Worm (Caenorhabditis elegans) whole organism, L4 larva: Measurements from ENCODE around the gene best-1.

Experiments
- F26F4.8 ChIP-seq: fragments of 200-800 bp; sonication (Bioruptor generic); conservative IDR thresholded peaks from 2 replicates; pipeline ENCODE4 v1.3.6; 2022; ENCODE audit warnings: missing genetic modification characterization, missing compliant biosample characterization
- R02D3.7 ChIP-seq: fragments of 150-350 bp; sonication (generic microtip); optimal IDR thresholded peaks from 3 replicates; lab custom pipeline; 2014; ENCODE audit warnings: missing biosample characterization, missing genetic modification characterization
- T26A8.4 ChIP-seq: fragments of 200-800 bp; sonication (Bioruptor generic); IDR thresholded peaks from 2 replicates; pipeline ENCODE4 v1.3.6; 2022; ENCODE audit warnings: missing genetic modification characterization, missing compliant biosample characterization
- Y105C5A.15 ChIP-seq: fragments of 200-800 bp; sonication (Bioruptor generic); IDR thresholded peaks from 2 replicates; pipeline ENCODE4 v1.3.6; 2022; ENCODE audit warnings: missing genetic modification characterization, missing compliant biosample characterization
- ZK337.2 ChIP-seq: fragments of 200-800 bp; sonication (Bioruptor generic); IDR thresholded peaks from 2 replicates; pipeline ENCODE4 v1.3.6; 2022; ENCODE audit warnings: missing genetic modification reagents, missing genetic modification characterization, missing compliant biosample characterization
- ZK546.5 ChIP-seq, 2 experiments: sonication (generic microtip); optimal IDR thresholded peaks; 2 replicates each; lab custom pipeline; 2017; ENCODE audit warnings: missing biosample characterization in 2 of 2, missing genetic modification characterization in 2 of 2
- aha-1 ChIP-seq: fragments of 150-350 bp; peaks from one replicate; lab custom pipeline; 2014; ENCODE audit warnings: missing biosample characterization, missing genetic modification characterization
- ceh-20 ChIP-seq: fragments of 200-800 bp; sonication (Bioruptor generic); IDR thresholded peaks from 2 replicates; pipeline ENCODE4 v1.3.6; 2022; ENCODE audit warnings: missing genetic modification reagents, missing genetic modification characterization, missing compliant biosample characterization
- ceh-28 ChIP-seq: fragments of 150-350 bp; optimal IDR thresholded peaks from 2 replicates; lab custom pipeline; 2014; ENCODE audit warnings: missing biosample characterization, missing genetic modification reagents, missing genetic modification characterization
- ceh-32 ChIP-seq: sonication (generic microtip); optimal IDR thresholded peaks from 2 replicates; lab custom pipeline; 2016; ENCODE audit warnings: mild to moderate bottlenecking, missing genetic modification characterization, missing compliant biosample characterization; ENCODE audit not compliant: poor library complexity
- ces-1 ChIP-seq: fragments of 150-350 bp; sonication (generic microtip); optimal IDR thresholded peaks from 4 replicates; lab custom pipeline; 2014; ENCODE audit warnings: missing biosample characterization, missing genetic modification reagents, missing genetic modification characterization
- dmd-8 ChIP-seq: fragments of 200-800 bp; sonication (Bioruptor generic); IDR thresholded peaks from 2 replicates; pipeline ENCODE4 v1.3.6; 2022; ENCODE audit warnings: missing genetic modification characterization, missing compliant biosample characterization
- egl-43 ChIP-seq: fragments of 200-800 bp; sonication (Bioruptor generic); IDR thresholded peaks from 2 replicates; pipeline ENCODE4 v1.3.6; 2022; ENCODE audit warnings: missing genetic modification reagents, missing genetic modification characterization, missing compliant biosample characterization
- fos-1 ChIP-seq: fragments of 150-350 bp; optimal IDR thresholded peaks from 2 replicates; lab custom pipeline; 2014; ENCODE audit warnings: missing biosample characterization, missing genetic modification characterization
- hif-1 ChIP-seq, 2 experiments: sonication (generic microtip); optimal IDR thresholded peaks; 2 replicates each; lab custom pipeline; 2016 to 2017; ENCODE audit warnings: missing compliant biosample characterization in 2 of 2, missing genetic modification characterization in 2 of 2, missing genetic modification reagents in 2 of 2, missing genotype in 2 of 2, mild to moderate bottlenecking in 1 of 2
- lin-13 ChIP-seq: fragments of 150-350 bp; optimal IDR thresholded peaks from 2 replicates; lab custom pipeline; 2014; ENCODE audit warnings: missing biosample characterization, missing genetic modification reagents, missing genetic modification characterization
- lir-3 ChIP-seq: sonication (generic microtip); optimal IDR thresholded peaks from 2 replicates; lab custom pipeline; 2016; ENCODE audit warnings: mild to moderate bottlenecking, missing genetic modification characterization, missing compliant biosample characterization
- madf-9 ChIP-seq: fragments of 200-800 bp; sonication (Bioruptor generic); conservative IDR thresholded peaks from 2 replicates; pipeline ENCODE4 v1.3.6; 2022; ENCODE audit warnings: missing genetic modification reagents, missing genetic modification characterization, missing compliant biosample characterization
- mdl-1 ChIP-seq, 2 experiments: fragments of 150-350 bp in 1 of 2; sonication (generic microtip) in 1 of 2; optimal IDR thresholded peaks; 2 replicates each; lab custom pipeline; 2014 to 2017; ENCODE audit warnings: missing biosample characterization in 2 of 2, missing genetic modification characterization in 2 of 2
- nhr-102 ChIP-seq: sonication (generic microtip); optimal IDR thresholded peaks from 2 replicates; lab custom pipeline; 2016; ENCODE audit warnings: mild to moderate bottlenecking, missing genetic modification characterization, moderate library complexity, missing compliant biosample characterization
- nhr-11 ChIP-seq: fragments of 150-350 bp; optimal IDR thresholded peaks from 2 replicates; lab custom pipeline; 2014; ENCODE audit warnings: missing biosample characterization, missing genetic modification characterization
- nhr-237 ChIP-seq: sonication (generic microtip); optimal IDR thresholded peaks from 2 replicates; lab custom pipeline; 2017; ENCODE audit warnings: missing biosample characterization, missing genetic modification characterization
- nhr-41 ChIP-seq: fragments of 200-800 bp; sonication (Bioruptor generic); IDR thresholded peaks from 2 replicates; pipeline ENCODE4 v1.3.6; 2022; ENCODE audit warnings: missing genetic modification reagents, missing genetic modification characterization, missing compliant biosample characterization
- nhr-42 ChIP-seq: fragments of 200-800 bp; sonication (Bioruptor generic); IDR thresholded peaks from 2 replicates; pipeline ENCODE4 v1.3.6; 2022; ENCODE audit warnings: missing genetic modification characterization, missing compliant biosample characterization
- nhr-76 ChIP-seq: fragments of 150-350 bp; optimal IDR thresholded peaks from 2 replicates; lab custom pipeline; 2014; ENCODE audit warnings: missing biosample characterization, missing genetic modification characterization
- pha-4 ChIP-seq, 2 experiments: fragments of 150-350 bp in 1 of 2; fragments of 200-800 bp in 1 of 2; sonication (Bioruptor generic) in 1 of 2; IDR thresholded peaks in 1 of 2; optimal IDR thresholded peaks in 1 of 2; 2 replicates each; pipeline versions ENCODE4 v1.3.6 to Lab custom; 2014 to 2022; ENCODE audit warnings: missing genetic modification characterization in 2 of 2, missing genetic modification reagents in 2 of 2, missing biosample characterization in 1 of 2, missing compliant biosample characterization in 1 of 2
- pqm-1 ChIP-seq: sonication (generic microtip); optimal IDR thresholded peaks from 2 replicates; lab custom pipeline; 2017; ENCODE audit warnings: missing biosample characterization, missing genetic modification characterization
- set-16 ChIP-seq: fragments of 200-800 bp; sonication (Bioruptor generic); IDR thresholded peaks from 2 replicates; pipeline ENCODE4 v1.3.6; 2022; ENCODE audit warnings: missing genetic modification reagents, missing genetic modification characterization, missing compliant biosample characterization
- skn-1 ChIP-seq: fragments of 150-350 bp; optimal IDR thresholded peaks from 2 replicates; lab custom pipeline; 2014; ENCODE audit warnings: missing biosample characterization, missing genetic modification characterization
- spr-3 ChIP-seq: fragments of 200-800 bp; sonication (Bioruptor generic); optimal IDR thresholded peaks from 2 replicates; lab custom pipeline; 2018; ENCODE audit warnings: mild to moderate bottlenecking, missing genetic modification characterization, missing compliant biosample characterization
- tag-97 ChIP-seq: fragments of 200-800 bp; sonication (Bioruptor generic); IDR thresholded peaks from 2 replicates; pipeline ENCODE4 v1.3.6; 2022; ENCODE audit warnings: missing genetic modification characterization, missing compliant biosample characterization
- zag-1 ChIP-seq: fragments of 150-350 bp; optimal IDR thresholded peaks from 2 replicates; lab custom pipeline; 2014; ENCODE audit warnings: missing biosample characterization, missing genetic modification characterization
- zfp-3 ChIP-seq: fragments of 200-800 bp; sonication (Bioruptor generic); conservative IDR thresholded peaks from 2 replicates; pipeline ENCODE4 v1.3.6; 2022; ENCODE audit warnings: missing genetic modification reagents, missing genetic modification characterization, missing compliant biosample characterization

The best-1 gene

DNA sequence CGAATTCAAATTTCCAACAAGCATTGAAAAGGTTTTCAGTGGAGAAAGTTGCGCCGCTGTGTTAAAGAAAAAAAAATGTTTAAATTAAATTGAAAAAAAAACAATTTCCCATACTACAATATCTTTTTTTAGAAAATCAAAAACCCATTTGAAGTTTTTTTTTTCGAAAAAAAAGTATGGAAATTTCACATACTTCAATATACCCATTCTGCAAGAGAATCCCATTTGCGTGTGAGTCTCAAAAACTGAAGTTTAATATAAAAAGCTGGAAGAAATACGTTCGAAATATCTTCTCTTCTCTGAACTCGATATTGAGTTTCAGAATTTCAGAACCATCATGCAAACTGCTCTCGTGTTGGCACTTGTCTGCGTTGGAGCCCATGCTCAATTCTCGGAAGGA, 39.4 kb downstream of the best-1 start, which contains the start of gene scl-7:
Gene scl-7, plus strand, starts transcription at position 301 of the 400 bp plus-strand sequence.
- TF ChIP-seq ceh-32 (no peak), ceh-20 (GFP tag; lab: Robert Waterston, UW) (no peak), lir-3 (tag; lab: Kevin White, UChicago) (no peak), fos-1 (tag; lab: Kevin White, UChicago) (no peak), nhr-76 (tag; lab: Kevin White, UChicago) (no peak), nhr-11 (tag; lab: Kevin White, UChicago) (no peak), T26A8.4 (no peak), F26F4.8 (no peak), zfp-3 (GFP tag; lab: Robert Waterston, UW) (no peak), ZK337.2 (GFP tag; lab: Robert Waterston, UW) (no peak), pqm-1 (tag; lab: Kevin White, UChicago) (no peak), madf-9 (GFP tag; lab: Robert Waterston, UW) (no peak), ZK546.5 (tag; optimal IDR thresholded peaks at IDR 0.05; lab: Kevin White, UChicago) (no peak)

DNA sequence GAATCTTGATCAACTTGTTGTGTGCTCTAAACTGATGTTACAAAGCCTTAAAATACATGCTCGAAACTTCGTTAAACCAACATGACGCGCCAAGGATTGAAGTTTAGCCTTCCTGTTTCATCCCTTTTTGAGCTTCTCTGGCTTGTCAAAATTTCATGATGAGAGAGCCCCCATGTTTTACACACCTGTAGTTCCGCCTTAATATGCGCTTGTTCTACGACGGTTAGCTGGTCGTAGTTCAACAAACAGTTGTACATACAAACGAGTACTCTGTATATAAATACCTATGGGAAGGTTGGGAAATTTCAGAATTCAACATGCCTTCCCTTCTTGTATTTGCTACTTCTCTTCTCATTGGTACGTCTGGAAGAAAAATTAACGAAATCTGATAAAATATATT, 41.1 kb downstream of the best-1 start, which contains the start of gene scl-6:
Gene scl-6, plus strand, starts transcription at position 301 of the 400 bp plus-strand sequence.
- TF ChIP-seq mdl-1 (tag; optimal IDR thresholded peaks at IDR 0.05; lab: Kevin White, UChicago): no peak
- TF ChIP-seq Y105C5A.15 (GFP tag; lab: Robert Waterston, UW): no peak
- no peak for TF ChIP-seq pha-4 (GFP tag; IDR thresholded peaks at IDR 0.05; lab: Robert Waterston, UW)
- no peak for TF ChIP-seq pha-4 (tag; optimal IDR thresholded peaks at IDR 0.05; lab: Kevin White, UChicago)
- no peak for TF ChIP-seq dmd-8 (GFP tag; lab: Robert Waterston, UW)
- TF ChIP-seq R02D3.7 (tag; lab: Kevin White, UChicago): no peak
- no peak for TF ChIP-seq nhr-41 (GFP tag; lab: Robert Waterston, UW)

DNA sequence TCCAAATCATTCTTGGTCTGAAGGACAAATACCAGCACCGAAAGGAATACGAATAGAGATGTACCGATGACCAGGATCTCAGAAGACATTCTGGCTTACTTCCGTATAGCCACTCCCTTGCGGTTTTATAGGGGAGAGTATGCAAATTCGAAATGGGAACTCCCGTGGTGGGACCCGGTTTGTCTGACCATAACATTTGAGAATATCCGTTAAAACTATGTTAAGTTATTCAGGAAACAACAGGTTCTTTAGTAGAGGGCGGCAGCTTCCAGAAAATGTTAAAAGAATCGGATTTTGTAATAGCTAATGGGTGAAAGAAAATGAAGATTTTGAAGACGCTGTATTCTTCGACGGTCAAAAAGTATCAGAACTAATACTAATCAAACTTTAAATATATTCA, 42.4 kb downstream of the best-1 start, which contains the start of gene col-131:
Gene col-131, minus strand, starts transcription at position 101 of the 400 bp plus-strand sequence.
- no peak for TF ChIP-seq nhr-102 (tag; lab: Kevin White, UChicago)
- TF ChIP-seq nhr-42 (GFP tag; lab: Robert Waterston, UW): no peak

DNA sequence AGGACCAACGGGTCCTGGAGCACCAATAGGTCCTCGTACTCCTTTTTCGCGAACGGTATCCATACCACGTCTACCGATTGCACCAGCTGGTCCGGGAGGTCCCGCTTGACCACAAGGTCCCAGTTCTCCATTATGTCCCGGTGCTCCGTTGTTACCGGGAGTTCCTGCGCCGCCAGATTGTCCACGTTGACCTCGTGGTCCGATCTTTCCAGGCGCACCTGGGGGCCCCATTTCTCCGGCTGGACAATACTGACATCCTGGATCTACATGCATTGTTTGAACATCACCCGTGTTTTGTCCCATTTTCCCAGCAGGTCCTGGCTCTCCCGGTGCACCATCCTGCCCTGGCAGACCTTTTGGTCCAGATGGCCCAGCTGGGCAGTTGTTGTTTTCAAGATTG, 43.5 kb downstream of the best-1 start:
- TF ChIP-seq egl-43 (GFP tag; lab: Robert Waterston, UW): 0 out of 2 replicates have a peak, but pooled peaks have one; percentile 36
- no peak for TF ChIP-seq ceh-32
- TF ChIP-seq nhr-237 (tag; lab: Kevin White, UChicago): no peak
- no peak for TF ChIP-seq tag-97
- no peak for TF ChIP-seq skn-1 (tag; lab: Kevin White, UChicago)
- peak; percentile 80 for TF ChIP-seq aha-1 (tag; lab: Kevin White, UChicago)
- peak; percentile 68; the same call in 1 of the 2 replicates for TF ChIP-seq set-16 (GFP tag; lab: Robert Waterston, UW)
- TF ChIP-seq, all 104 proteins: peak for 3

DNA sequence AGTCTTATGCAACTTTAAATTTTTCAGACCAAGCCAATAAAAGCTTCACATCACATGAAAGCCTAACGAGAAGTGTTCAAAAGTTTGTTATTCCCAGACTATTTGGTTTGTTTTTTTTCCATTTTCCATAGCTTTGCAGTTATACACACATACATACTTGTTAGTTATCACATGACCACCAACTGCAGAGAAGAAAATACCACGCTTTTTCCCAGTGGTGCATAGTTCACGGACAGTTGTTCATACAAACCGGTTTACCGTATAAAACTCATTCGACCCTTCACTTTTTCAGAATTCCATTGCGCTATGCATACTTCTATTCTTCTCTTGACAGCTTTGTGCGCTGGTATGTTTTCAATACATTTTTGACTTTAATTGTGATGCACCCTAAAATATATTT, 45.9 kb downstream of the best-1 start, which contains the start of gene scl-5:
Gene scl-5, plus strand, starts transcription at position 301 of the 400 bp plus-strand sequence.
- TF ChIP-seq spr-3 (GFP tag; lab: Kevin White, UChicago) (no peak), mdl-1 (tag; optimal IDR thresholded peaks at IDR 0.05; lab: Kevin White, UChicago) (no peak), hif-1 (tag; optimal IDR thresholded peaks at IDR 0.05; lab: Kevin White, UChicago) (no peak), zag-1 (tag; lab: Kevin White, UChicago) (no peak), lin-13 (GFP tag; lab: Kevin White, UChicago) (no peak), ces-1 (GFP tag; lab: Kevin White, UChicago) (no peak), ceh-28 (tag; lab: Kevin White, UChicago) (no peak)
